Worm (Caenorhabditis elegans) whole organism, L4 larva: ENCODE measurements around the gene T19C4.5.
A peak's percentile ranks its signal among the peaks of the same experiment; 100 is the strongest.

Experiments
- D1046.2 ChIP-seq: fragments of 200-800 bp; sonication (Bioruptor generic); IDR thresholded peaks from 2 replicates; pipeline ENCODE4 v1.3.6; 2022; ENCODE audit warnings: missing genetic modification characterization, missing compliant biosample characterization
- F26F4.8 ChIP-seq: fragments of 200-800 bp; sonication (Bioruptor generic); conservative IDR thresholded peaks from 2 replicates; pipeline ENCODE4 v1.3.6; 2022; ENCODE audit warnings: missing genetic modification characterization, missing compliant biosample characterization
- F37D6.2 ChIP-seq: sonication (generic microtip); optimal IDR thresholded peaks from 2 replicates; lab custom pipeline; 2016; ENCODE audit warnings: mild to moderate bottlenecking, missing genetic modification characterization, missing compliant biosample characterization
- T20F7.1 ChIP-seq: fragments of 200-800 bp; sonication (Bioruptor generic); optimal IDR thresholded peaks from 2 replicates; lab custom pipeline; 2018; ENCODE audit warnings: mild to moderate bottlenecking, missing genetic modification characterization, missing compliant biosample characterization
- T26A8.4 ChIP-seq: fragments of 200-800 bp; sonication (Bioruptor generic); IDR thresholded peaks from 2 replicates; pipeline ENCODE4 v1.3.6; 2022; ENCODE audit warnings: missing genetic modification characterization, missing compliant biosample characterization
- Y105C5A.15 ChIP-seq: fragments of 200-800 bp; sonication (Bioruptor generic); IDR thresholded peaks from 2 replicates; pipeline ENCODE4 v1.3.6; 2022; ENCODE audit warnings: missing genetic modification characterization, missing compliant biosample characterization
- Y5F2A.4 ChIP-seq: fragments of 200-800 bp; sonication (Bioruptor generic); optimal IDR thresholded peaks from 2 replicates; lab custom pipeline; 2018; ENCODE audit warnings: mild to moderate bottlenecking, missing genetic modification characterization, missing compliant biosample characterization
- Y75B8A.6 ChIP-seq: fragments of 200-800 bp; sonication (Bioruptor generic); IDR thresholded peaks from 2 replicates; pipeline ENCODE4 v1.3.6; 2022; ENCODE audit warnings: missing genetic modification reagents, missing genetic modification characterization, missing compliant biosample characterization
- aha-1 ChIP-seq: fragments of 150-350 bp; peaks from one replicate; lab custom pipeline; 2014; ENCODE audit warnings: missing biosample characterization, missing genetic modification characterization
- aly-2 ChIP-seq: sonication (generic microtip); optimal IDR thresholded peaks from 2 replicates; lab custom pipeline; 2018; ENCODE audit warnings: missing biosample characterization, missing genetic modification characterization
- ama-1 ChIP-seq: fragments of 150-350 bp; optimal IDR thresholded peaks from 2 replicates; lab custom pipeline; 2014; ENCODE audit warnings: inconsistent platforms, mixed read lengths
- arid-1 ChIP-seq: fragments of 200-800 bp; sonication (Bioruptor generic); conservative IDR thresholded peaks from 2 replicates; pipeline ENCODE4 v1.3.6; 2022; ENCODE audit warnings: missing genetic modification reagents, missing genetic modification characterization, missing compliant biosample characterization
- attf-4 ChIP-seq: sonication (generic microtip); optimal IDR thresholded peaks from 3 replicates; lab custom pipeline; 2017; ENCODE audit warnings: missing biosample characterization, missing genetic modification characterization
- ceh-20 ChIP-seq: fragments of 200-800 bp; sonication (Bioruptor generic); IDR thresholded peaks from 2 replicates; pipeline ENCODE4 v1.3.6; 2022; ENCODE audit warnings: missing genetic modification reagents, missing genetic modification characterization, missing compliant biosample characterization
- ceh-28 ChIP-seq: fragments of 150-350 bp; optimal IDR thresholded peaks from 2 replicates; lab custom pipeline; 2014; ENCODE audit warnings: missing biosample characterization, missing genetic modification reagents, missing genetic modification characterization
- cey-2 ChIP-seq: sonication (generic microtip); optimal IDR thresholded peaks from 3 replicates; lab custom pipeline; 2017; ENCODE audit warnings: missing genetic modification characterization, mild to moderate bottlenecking, missing compliant biosample characterization, antibody characterized with exemption, borderline replicate concordance; ENCODE audit not compliant: insufficient read depth
- ctbp-1 ChIP-seq: fragments of 200-800 bp; sonication (Bioruptor generic); IDR thresholded peaks from 2 replicates; pipeline ENCODE4 v1.3.6; 2022; ENCODE audit warnings: missing genetic modification reagents, missing genetic modification characterization, missing compliant biosample characterization
- daf-16 ChIP-seq, 3 experiments: sonication (generic microtip); optimal IDR thresholded peaks; 2 replicates each; lab custom pipeline; 2016 to 2017; ENCODE audit warnings: missing genetic modification characterization in 3 of 3, missing genetic modification reagents in 3 of 3, mild to moderate bottlenecking in 2 of 3, missing compliant biosample characterization in 2 of 3, missing biosample characterization in 1 of 3, moderate library complexity in 1 of 3
- dmd-8 ChIP-seq: fragments of 200-800 bp; sonication (Bioruptor generic); IDR thresholded peaks from 2 replicates; pipeline ENCODE4 v1.3.6; 2022; ENCODE audit warnings: missing genetic modification characterization, missing compliant biosample characterization
- duxl-1 ChIP-seq: sonication (generic microtip); optimal IDR thresholded peaks from 2 replicates; lab custom pipeline; 2016; ENCODE audit warnings: mild to moderate bottlenecking, missing genetic modification characterization, moderate library complexity, missing compliant biosample characterization; ENCODE audit not compliant: poor library complexity
- egl-27 ChIP-seq: sonication (generic microtip); optimal IDR thresholded peaks from 3 replicates; lab custom pipeline; 2017; ENCODE audit warnings: missing biosample characterization, missing genetic modification reagents, missing genetic modification characterization
- fos-1 ChIP-seq: fragments of 150-350 bp; optimal IDR thresholded peaks from 2 replicates; lab custom pipeline; 2014; ENCODE audit warnings: missing biosample characterization, missing genetic modification characterization
- hmg-1.1 ChIP-seq: fragments of 200-800 bp; sonication (Bioruptor generic); IDR thresholded peaks from 2 replicates; pipeline ENCODE4 v1.3.6; 2022; ENCODE audit warnings: missing genetic modification reagents, missing genetic modification characterization, missing compliant biosample characterization
- lin-15B ChIP-seq: fragments of 150-350 bp; sonication (generic microtip); optimal IDR thresholded peaks from 3 replicates; lab custom pipeline; 2014; ENCODE audit warnings: missing biosample characterization, missing genetic modification characterization
- lin-38 ChIP-seq: fragments of 200-800 bp; sonication (Bioruptor generic); IDR thresholded peaks from 2 replicates; pipeline ENCODE4 v1.3.6; 2022; ENCODE audit warnings: missing genetic modification reagents, missing genetic modification characterization, missing compliant biosample characterization
- lir-3 ChIP-seq: sonication (generic microtip); optimal IDR thresholded peaks from 2 replicates; lab custom pipeline; 2016; ENCODE audit warnings: mild to moderate bottlenecking, missing genetic modification characterization, missing compliant biosample characterization
- madf-5 ChIP-seq, 2 experiments: fragments of 200-800 bp; sonication (Bioruptor generic); IDR thresholded peaks; 2 replicates each; pipeline ENCODE4 v1.3.6; 2022; ENCODE audit warnings: missing compliant biosample characterization in 2 of 2, missing genetic modification characterization in 2 of 2
- madf-9 ChIP-seq: fragments of 200-800 bp; sonication (Bioruptor generic); conservative IDR thresholded peaks from 2 replicates; pipeline ENCODE4 v1.3.6; 2022; ENCODE audit warnings: missing genetic modification reagents, missing genetic modification characterization, missing compliant biosample characterization
- mdt-29 ChIP-seq: fragments of 200-800 bp; sonication (Bioruptor generic); IDR thresholded peaks from 2 replicates; pipeline ENCODE4 v1.3.6; 2022; ENCODE audit warnings: missing genetic modification reagents, missing genetic modification characterization, missing compliant biosample characterization
- mep-1 ChIP-seq: fragments of 150-350 bp; sonication (generic microtip); optimal IDR thresholded peaks from 3 replicates; lab custom pipeline; 2014; ENCODE audit warnings: missing biosample characterization, missing genetic modification characterization
- nhr-10 ChIP-seq: fragments of 150-350 bp; optimal IDR thresholded peaks from 2 replicates; lab custom pipeline; 2014; ENCODE audit warnings: missing biosample characterization, missing genetic modification characterization
- nhr-11 ChIP-seq: fragments of 150-350 bp; optimal IDR thresholded peaks from 2 replicates; lab custom pipeline; 2014; ENCODE audit warnings: missing biosample characterization, missing genetic modification characterization
- nhr-111 ChIP-seq: fragments of 200-800 bp; sonication (Bioruptor generic); optimal IDR thresholded peaks from 2 replicates; lab custom pipeline; 2018; ENCODE audit warnings: mild to moderate bottlenecking, missing genetic modification characterization, missing compliant biosample characterization
- nhr-237 ChIP-seq: sonication (generic microtip); optimal IDR thresholded peaks from 2 replicates; lab custom pipeline; 2017; ENCODE audit warnings: missing biosample characterization, missing genetic modification characterization
- nhr-25 ChIP-seq: sonication (generic microtip); optimal IDR thresholded peaks from 2 replicates; lab custom pipeline; 2017; ENCODE audit warnings: missing genetic modification characterization, mild to moderate bottlenecking, missing compliant biosample characterization, antibody characterized with exemption, moderate library complexity, borderline replicate concordance; ENCODE audit not compliant: insufficient read depth
- nhr-42 ChIP-seq: fragments of 200-800 bp; sonication (Bioruptor generic); IDR thresholded peaks from 2 replicates; pipeline ENCODE4 v1.3.6; 2022; ENCODE audit warnings: missing genetic modification characterization, missing compliant biosample characterization
- nhr-48 ChIP-seq: sonication (generic microtip); optimal IDR thresholded peaks from 2 replicates; lab custom pipeline; 2016; ENCODE audit warnings: mild to moderate bottlenecking, missing genetic modification characterization, missing compliant biosample characterization
- nhr-6 ChIP-seq: fragments of 150-350 bp; optimal IDR thresholded peaks from 2 replicates; lab custom pipeline; 2014; ENCODE audit warnings: missing biosample characterization, missing genetic modification characterization
- nhr-76 ChIP-seq: fragments of 150-350 bp; optimal IDR thresholded peaks from 2 replicates; lab custom pipeline; 2014; ENCODE audit warnings: missing biosample characterization, missing genetic modification characterization
- nhr-77 ChIP-seq: fragments of 150-350 bp; optimal IDR thresholded peaks from 2 replicates; lab custom pipeline; 2014; ENCODE audit warnings: missing biosample characterization, missing genetic modification characterization
- rbr-2 ChIP-seq: sonication (generic microtip); optimal IDR thresholded peaks from 2 replicates; lab custom pipeline; 2016; ENCODE audit warnings: missing genotype, missing genetic modification characterization, missing compliant biosample characterization
- sdz-12 ChIP-seq: fragments of 200-800 bp; sonication (Bioruptor generic); optimal IDR thresholded peaks from 2 replicates; lab custom pipeline; 2018; ENCODE audit warnings: mild to moderate bottlenecking, missing genetic modification characterization, missing compliant biosample characterization
- set-16 ChIP-seq: fragments of 200-800 bp; sonication (Bioruptor generic); IDR thresholded peaks from 2 replicates; pipeline ENCODE4 v1.3.6; 2022; ENCODE audit warnings: missing genetic modification reagents, missing genetic modification characterization, missing compliant biosample characterization
- skn-1 ChIP-seq: fragments of 150-350 bp; optimal IDR thresholded peaks from 2 replicates; lab custom pipeline; 2014; ENCODE audit warnings: missing biosample characterization, missing genetic modification characterization
- snpc-4 ChIP-seq: fragments of 150-350 bp; optimal IDR thresholded peaks from 2 replicates; lab custom pipeline; 2014; ENCODE audit warnings: missing biosample characterization, missing genetic modification characterization
- spr-3 ChIP-seq: fragments of 200-800 bp; sonication (Bioruptor generic); optimal IDR thresholded peaks from 2 replicates; lab custom pipeline; 2018; ENCODE audit warnings: mild to moderate bottlenecking, missing genetic modification characterization, missing compliant biosample characterization
- tra-1 ChIP-seq: fragments of 200-800 bp; sonication (Bioruptor generic); IDR thresholded peaks from 2 replicates; pipeline ENCODE4 v1.3.6; 2022; ENCODE audit warnings: missing genetic modification reagents, missing genetic modification characterization, missing compliant biosample characterization
- unc-62 ChIP-seq, 3 experiments: fragments of 150-350 bp in 1 of 3; sonication (generic microtip); optimal IDR thresholded peaks in 2 of 3; peaks in 1 of 3; 1 replicate in 1 of 3; 2 replicates in 2 of 3; lab custom pipeline; 2014 to 2017; ENCODE audit warnings: missing biosample characterization in 3 of 3, missing genetic modification characterization in 3 of 3, missing genetic modification reagents in 3 of 3, missing genotype in 1 of 3
- vab-7 ChIP-seq: fragments of 200-800 bp; sonication (Bioruptor generic); IDR thresholded peaks from 2 replicates; pipeline ENCODE4 v1.3.6; 2022; ENCODE audit warnings: missing genetic modification reagents, missing genetic modification characterization, missing compliant biosample characterization
- zip-11 ChIP-seq: fragments of 200-800 bp; sonication (Bioruptor generic); IDR thresholded peaks from 2 replicates; pipeline ENCODE4 v1.3.6; 2022; ENCODE audit warnings: missing genetic modification characterization, missing compliant biosample characterization
- zip-2 ChIP-seq: fragments of 150-350 bp; optimal IDR thresholded peaks from 2 replicates; lab custom pipeline; 2014; ENCODE audit warnings: missing biosample characterization, missing genetic modification characterization

The T19C4.5 gene

DNA sequence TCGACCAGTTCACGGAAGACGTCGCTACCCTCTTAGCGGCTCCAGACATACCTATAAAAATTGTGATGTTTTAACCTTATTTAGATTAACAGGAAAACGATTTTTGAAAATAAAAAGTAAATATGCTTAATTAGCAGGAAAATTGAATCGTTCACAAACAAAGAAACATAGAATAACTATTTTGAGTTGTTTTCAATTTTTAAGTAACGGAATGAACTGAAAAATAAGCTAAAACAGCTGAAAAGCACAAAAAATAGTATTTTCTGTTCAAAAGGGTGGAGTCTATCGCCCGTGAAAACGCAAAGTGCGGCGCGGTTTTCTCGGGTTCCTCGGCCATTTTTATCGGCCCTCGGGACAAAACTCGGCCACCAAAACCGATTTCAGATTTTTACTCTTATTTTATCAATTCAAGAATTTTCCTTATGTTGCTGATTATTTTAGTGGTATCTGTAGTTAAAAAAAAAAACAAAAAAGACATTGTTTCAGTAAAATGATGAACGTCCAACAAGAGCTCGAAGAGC, 48.1 kb upstream of the T19C4.5 start, which contains the start of the genes atp-5 and lmtr-3 (continued):
- no peak for TF ChIP-seq dmd-8 (GFP tag; lab: Robert Waterston, UW)
- peak; percentile 68 for TF ChIP-seq nhr-6 (tag; lab: Kevin White, UChicago)
- peak; percentile 65; the same call in 1 of the 2 replicates for TF ChIP-seq tra-1 (GFP tag; lab: Robert Waterston, UW)
- no peak for TF ChIP-seq Y75B8A.6 (GFP tag; lab: Robert Waterston, UW)
- no peak for TF ChIP-seq ama-1 (lab: Kevin White, UChicago)
- TF ChIP-seq nhr-11 (tag; lab: Kevin White, UChicago): no peak
- TF ChIP-seq unc-62 (GFP tag; optimal IDR thresholded peaks at IDR 0.05 in 1 of 2; lab: Kevin White, UChicago): no peak
- TF ChIP-seq unc-62 (tag; optimal IDR thresholded peaks at IDR 0.05; lab: Kevin White, UChicago): no peak
- TF ChIP-seq Y105C5A.15 (GFP tag; lab: Robert Waterston, UW): no peak
- no peak for TF ChIP-seq D1046.2 (GFP tag; lab: Robert Waterston, UW)
- no peak for TF ChIP-seq nhr-76 (tag; lab: Kevin White, UChicago)
- TF ChIP-seq nhr-25: peak; percentile 52
- no peak for TF ChIP-seq Y5F2A.4
- TF ChIP-seq ctbp-1 (GFP tag; lab: Robert Waterston, UW): peak; percentile 20; the same call in 1 of the 2 replicates
- TF ChIP-seq mep-1 (tag; lab: Kevin White, UChicago): peak; percentile 81
- TF ChIP-seq sdz-12 (GFP tag; lab: Kevin White, UChicago): no peak
- no peak for TF ChIP-seq egl-27 (tag; lab: Kevin White, UChicago)
- TF ChIP-seq nhr-10 (tag; lab: Kevin White, UChicago): no peak
- no peak for TF ChIP-seq snpc-4 (tag; lab: Kevin White, UChicago)
- no peak for TF ChIP-seq cey-2 (tag; lab: Kevin White, UChicago)
- no peak for TF ChIP-seq F37D6.2 (tag; lab: Kevin White, UChicago)
- peak; percentile 68 for TF ChIP-seq T20F7.1 (GFP tag; lab: Kevin White, UChicago)
- TF ChIP-seq aha-1: peak; percentile 16
- TF ChIP-seq set-16: no peak
- TF ChIP-seq nhr-111: no peak
- TF ChIP-seq attf-4 (tag; lab: Kevin White, UChicago): no peak
- no peak for TF ChIP-seq daf-16 (GFP tag; optimal IDR thresholded peaks at IDR 0.05; lab: Kevin White, UChicago)
- TF ChIP-seq daf-16 (tag; optimal IDR thresholded peaks at IDR 0.05; lab: Kevin White, UChicago): peak; percentile 47
- TF ChIP-seq arid-1: no peak; the same call in 1 of the 2 replicates
- peak; percentile 8 for TF ChIP-seq nhr-77 (tag; lab: Kevin White, UChicago)
- TF ChIP-seq skn-1 (tag; lab: Kevin White, UChicago): no peak
- no peak for TF ChIP-seq hmg-1.1 (GFP tag; lab: Robert Waterston, UW)
- no peak for TF ChIP-seq spr-3 (GFP tag; lab: Kevin White, UChicago)
- TF ChIP-seq fos-1: no peak
- TF ChIP-seq madf-9: no peak; the same call in 1 of the 2 replicates
- TF ChIP-seq ceh-20: no peak
- no peak for TF ChIP-seq nhr-237
- TF ChIP-seq duxl-1: peak; percentile 31
- TF ChIP-seq rbr-2: peak; percentile 57
- TF ChIP-seq vab-7 (GFP tag; lab: Robert Waterston, UW): no peak; the same call in none of the 2 replicates
- no peak for TF ChIP-seq ceh-28
- TF ChIP-seq lir-3: no peak
- TF ChIP-seq nhr-42 (GFP tag; lab: Robert Waterston, UW): peak; percentile 62; the same call in 1 of the 2 replicates
- TF ChIP-seq aly-2 (tag; lab: Kevin White, UChicago): no peak
- peak in 1 of 2 experiments; percentile 64; a peak in 1 of 4 replicates for TF ChIP-seq madf-5 (GFP tag; IDR thresholded peaks at IDR 0.05; lab: Robert Waterston, UW)
- TF ChIP-seq F26F4.8 (GFP tag; lab: Robert Waterston, UW): no peak
- TF ChIP-seq T26A8.4 (GFP tag; lab: Robert Waterston, UW): peak; percentile 32; the same call in 1 of the 2 replicates
- no peak for TF ChIP-seq zip-2 (tag; lab: Kevin White, UChicago)
- TF ChIP-seq lin-15B (tag; lab: Kevin White, UChicago): no peak
- no peak for TF ChIP-seq mdt-29 (GFP tag; lab: Robert Waterston, UW)
- no peak for TF ChIP-seq zip-11 (GFP tag; lab: Robert Waterston, UW)
- peak; percentile 76 for TF ChIP-seq lin-38 (GFP tag; lab: Robert Waterston, UW)
- peak; percentile 50 for TF ChIP-seq nhr-48 (tag; lab: Kevin White, UChicago)
